Fruit fly (Drosophila melanogaster) whole organism, embryonic: ENCODE measurements around the gene CG32246.

ENCODE experiments used
- ATbp ChIP-seq: fragments of 200-800 bp; sonication (Bioruptor generic); optimal IDR thresholded peaks from 2 replicates; lab custom pipeline; 2017; ENCODE audit warnings: missing biosample characterization, mild to moderate bottlenecking, missing genetic modification characterization, missing genetic modification reagents
- Adf1 ChIP-seq: fragments of 200-800 bp; sonication (Bioruptor generic); IDR thresholded peaks from 2 replicates; pipeline ENCODE4 v1.3.6; 2022; ENCODE audit warnings: missing biosample characterization, missing genetic modification characterization
- Bgb ChIP-seq: fragments of 200-800 bp; sonication (Bioruptor generic); IDR thresholded peaks from 2 replicates; pipeline ENCODE4 v1.3.6; 2022; ENCODE audit warnings: missing biosample characterization, missing genetic modification characterization; ENCODE audit not compliant: partially characterized antibody
- BtbVII ChIP-seq: fragments of 200-800 bp; sonication (Bioruptor generic); optimal IDR thresholded peaks from 3 replicates; lab custom pipeline; 2017; ENCODE audit warnings: missing biosample characterization, mild to moderate bottlenecking, missing genetic modification characterization
- CG10321 ChIP-seq: fragments of 200-800 bp; sonication (Bioruptor generic); IDR thresholded peaks from 2 replicates; pipeline ENCODE4 v1.3.6; 2022; ENCODE audit warnings: missing biosample characterization, missing genetic modification characterization
- CG11085 ChIP-seq: fragments of 200-800 bp; sonication (Bioruptor generic); IDR thresholded peaks from 2 replicates; pipeline ENCODE4 v1.3.6; 2022; ENCODE audit warnings: missing biosample characterization, missing genetic modification characterization
- CG11398 ChIP-seq: fragments of 200-800 bp; sonication (Bioruptor generic); optimal IDR thresholded peaks from 2 replicates; lab custom pipeline; 2016; ENCODE audit warnings: missing biosample characterization, missing genetic modification characterization
- CG12391 ChIP-seq: fragments of 200-800 bp; sonication (Bioruptor generic); optimal IDR thresholded peaks from 3 replicates; lab custom pipeline; 2018; ENCODE audit warnings: missing biosample characterization, mild to moderate bottlenecking, missing genetic modification characterization, moderate library complexity
- CG12942 ChIP-seq: fragments of 200-800 bp; sonication (Bioruptor generic); optimal IDR thresholded peaks from 3 replicates; lab custom pipeline; 2016; ENCODE audit warnings: missing biosample characterization, missing genetic modification characterization
- CG13123 ChIP-seq: fragments of 200-800 bp; sonication (Bioruptor generic); optimal IDR thresholded peaks from 2 replicates; lab custom pipeline; 2016; ENCODE audit warnings: missing biosample characterization, missing genetic modification characterization
- CG13624 ChIP-seq: fragments of 200-800 bp; sonication (Bioruptor generic); optimal IDR thresholded peaks from 2 replicates; lab custom pipeline; 2016; ENCODE audit warnings: missing biosample characterization, missing genetic modification characterization
- CG31441 ChIP-seq: fragments of 200-800 bp; sonication (Bioruptor generic); IDR thresholded peaks from 2 replicates; pipeline ENCODE4 v1.3.6; 2022; ENCODE audit warnings: missing biosample characterization, missing genetic modification characterization
- CG7357 ChIP-seq: fragments of 200-800 bp; sonication (Bioruptor generic); IDR thresholded peaks from 3 replicates; pipeline ENCODE4 v1.3.6; 2022; ENCODE audit warnings: missing biosample characterization, missing genetic modification characterization
- CG8290 ChIP-seq, 3 experiments: fragments of 200-800 bp; sonication (Bioruptor generic); optimal IDR thresholded peaks; 2 replicates each; lab custom pipeline; 2016 to 2019; ENCODE audit warnings: missing biosample characterization in 3 of 3, missing genetic modification characterization in 3 of 3, mild to moderate bottlenecking in 2 of 3, moderate library complexity in 1 of 3
- CG8765 ChIP-seq: fragments of 200-800 bp; sonication (Bioruptor generic); IDR thresholded peaks from 2 replicates; pipeline ENCODE4 v1.3.6; 2022; ENCODE audit warnings: missing biosample characterization, missing genetic modification characterization
- CG9609 ChIP-seq: fragments of 200-800 bp; sonication (Bioruptor generic); optimal IDR thresholded peaks from 3 replicates; lab custom pipeline; 2016; ENCODE audit warnings: missing biosample characterization, missing genetic modification characterization
- D ChIP-seq, 2 experiments: fragments of 200-800 bp in 1 of 2; fragments of >200 bp in 1 of 2; sonication (Bioruptor generic) in 1 of 2; optimal IDR thresholded peaks; 2 replicates in 1 of 2; 3 replicates in 1 of 2; lab custom pipeline; 2017; ENCODE audit warnings: mild to moderate bottlenecking in 1 of 2, missing biosample characterization in 1 of 2, missing genetic modification characterization in 1 of 2, missing genetic modification reagents in 1 of 2
- D19A ChIP-seq: fragments of 200-800 bp; optimal IDR thresholded peaks from 3 replicates; lab custom pipeline; 2019; ENCODE audit warnings: missing biosample characterization, mild to moderate bottlenecking, missing genetic modification characterization, moderate library complexity
- Elba2 ChIP-seq: fragments of 200-800 bp; sonication (Bioruptor generic); optimal IDR thresholded peaks from 3 replicates; lab custom pipeline; 2016; ENCODE audit warnings: missing biosample characterization, missing genetic modification characterization
- Ets65A ChIP-seq: fragments of 200-800 bp; sonication (Bioruptor generic); peaks from one replicate; lab custom pipeline; 2016; ENCODE audit warnings: missing biosample characterization, missing genetic modification characterization
- HLH4C ChIP-seq: fragments of 200-800 bp; sonication (Bioruptor generic); IDR thresholded peaks from 3 replicates; pipeline ENCODE4 v1.3.6; 2022; ENCODE audit warnings: missing biosample characterization, missing genetic modification characterization; ENCODE audit not compliant: partially characterized antibody
- Hsf ChIP-seq: fragments of 200-800 bp; sonication (Bioruptor generic); optimal IDR thresholded peaks from 3 replicates; lab custom pipeline; 2016; ENCODE audit warnings: missing biosample characterization, missing genetic modification characterization
- MBD-R2 ChIP-seq: fragments of 200-800 bp; sonication (Bioruptor generic); IDR thresholded peaks from 2 replicates; pipeline ENCODE4 v1.3.6; 2022; ENCODE audit warnings: missing biosample characterization, missing genetic modification characterization
- Side ChIP-seq: fragments of 200-800 bp; sonication (Bioruptor generic); optimal IDR thresholded peaks from 2 replicates; lab custom pipeline; 2016; ENCODE audit warnings: missing biosample characterization, missing genetic modification characterization
- ash1 ChIP-seq: fragments of 200-800 bp; sonication (Bioruptor generic); optimal IDR thresholded peaks from 2 replicates; lab custom pipeline; 2018; ENCODE audit warnings: missing biosample characterization, mild to moderate bottlenecking, missing genetic modification characterization
- bsh ChIP-seq, 2 experiments: fragments of 200-800 bp; sonication (Bioruptor generic); optimal IDR thresholded peaks; 2 replicates each; lab custom pipeline; 2017 to 2018; ENCODE audit warnings: mild to moderate bottlenecking in 2 of 2, missing biosample characterization in 2 of 2, missing genetic modification characterization in 2 of 2, moderate library complexity in 1 of 2
- chn ChIP-seq: fragments of 200-800 bp; sonication (Bioruptor generic); optimal IDR thresholded peaks from 2 replicates; lab custom pipeline; 2016; ENCODE audit warnings: missing biosample characterization, missing genetic modification characterization
- crol ChIP-seq: fragments of 200-800 bp; sonication (Bioruptor generic); IDR thresholded peaks from 2 replicates; pipeline ENCODE4 v1.3.6; 2022; ENCODE audit warnings: missing biosample characterization, missing genetic modification characterization
- eyg ChIP-seq: fragments of 200-800 bp; sonication (Bioruptor generic); optimal IDR thresholded peaks from 3 replicates; lab custom pipeline; 2016; ENCODE audit warnings: missing biosample characterization, missing genetic modification characterization
- ftz-f1 ChIP-seq: fragments of 200-800 bp; sonication (Bioruptor generic); optimal IDR thresholded peaks from 2 replicates; lab custom pipeline; 2016; ENCODE audit warnings: missing biosample characterization, missing genetic modification characterization
- grn ChIP-seq: fragments of 200-800 bp; sonication (Bioruptor generic); optimal IDR thresholded peaks from 3 replicates; lab custom pipeline; 2017; ENCODE audit warnings: missing biosample characterization, missing genetic modification characterization
- gt ChIP-seq: fragments of 200-800 bp; sonication (Bioruptor generic); IDR thresholded peaks from 2 replicates; pipeline ENCODE4 v1.3.6; 2022; ENCODE audit warnings: missing biosample characterization, missing genetic modification characterization
- hkb ChIP-seq, 2 experiments: fragments of 200-800 bp in 1 of 2; fragments of >200 bp in 1 of 2; sonication (Bioruptor generic) in 1 of 2; IDR thresholded peaks in 1 of 2; optimal IDR thresholded peaks in 1 of 2; 2 replicates each; pipeline versions ENCODE4 v1.3.6 to Lab custom; 2017 to 2022; ENCODE audit warnings: missing biosample characterization in 1 of 2, missing genetic modification characterization in 1 of 2
- kay ChIP-seq: fragments of 200-800 bp; sonication (Bioruptor generic); optimal IDR thresholded peaks from 2 replicates; lab custom pipeline; 2016; ENCODE audit warnings: missing biosample characterization, missing genetic modification characterization
- ken ChIP-seq: fragments of 200-800 bp; sonication (Bioruptor generic); IDR thresholded peaks from 3 replicates; pipeline ENCODE4 v1.3.6; 2022; ENCODE audit warnings: missing biosample characterization, missing genetic modification characterization
- mirr ChIP-seq: fragments of 200-800 bp; sonication (Bioruptor generic); optimal IDR thresholded peaks from 3 replicates; lab custom pipeline; 2018; ENCODE audit warnings: missing biosample characterization, mild to moderate bottlenecking, missing genetic modification characterization
- oc ChIP-seq: fragments of 200-800 bp; sonication (Bioruptor generic); optimal IDR thresholded peaks from 2 replicates; lab custom pipeline; 2018; ENCODE audit warnings: missing biosample characterization, mild to moderate bottlenecking, missing genetic modification characterization, moderate library complexity
- pfk ChIP-seq: fragments of 200-800 bp; sonication (Bioruptor generic); optimal IDR thresholded peaks from 2 replicates; lab custom pipeline; 2018; ENCODE audit warnings: missing biosample characterization, mild to moderate bottlenecking, missing genetic modification characterization, moderate library complexity
- ro ChIP-seq: fragments of 200-800 bp; sonication (Bioruptor generic); IDR thresholded peaks from 2 replicates; pipeline ENCODE4 v1.3.6; 2022; ENCODE audit warnings: missing biosample characterization, missing genetic modification characterization
- sim ChIP-seq: fragments of 200-800 bp; sonication (Bioruptor generic); IDR thresholded peaks from 2 replicates; pipeline ENCODE4 v1.3.6; 2022; ENCODE audit warnings: missing biosample characterization, missing genetic modification characterization
- sna ChIP-seq: fragments of 200-800 bp; sonication (Bioruptor generic); IDR thresholded peaks from 2 replicates; pipeline ENCODE4 v1.3.6; 2022; ENCODE audit warnings: missing biosample characterization, missing genetic modification characterization; ENCODE audit not compliant: partially characterized antibody
- tio ChIP-seq: fragments of 200-800 bp; sonication (Bioruptor generic); optimal IDR thresholded peaks from 2 replicates; lab custom pipeline; 2017; ENCODE audit warnings: missing biosample characterization, missing genetic modification characterization, inconsistent platforms
- tna ChIP-seq: fragments of 200-800 bp; sonication (Bioruptor generic); IDR thresholded peaks from 2 replicates; pipeline ENCODE4 v1.3.6; 2022; ENCODE audit warnings: missing biosample characterization, missing genetic modification characterization; ENCODE audit not compliant: partially characterized antibody
- toy ChIP-seq: fragments of 200-800 bp; sonication (Bioruptor generic); IDR thresholded peaks from 2 replicates; pipeline ENCODE4 v1.3.6; 2022; ENCODE audit warnings: missing biosample characterization, missing genetic modification characterization
- vnd ChIP-seq: fragments of 200-800 bp; sonication (Bioruptor generic); IDR thresholded peaks from 3 replicates; pipeline ENCODE4 v1.3.6; 2022; ENCODE audit warnings: missing biosample characterization, missing genetic modification characterization; ENCODE audit not compliant: partially characterized antibody
- zen ChIP-seq: fragments of 200-800 bp; sonication (Bioruptor generic); optimal IDR thresholded peaks from 3 replicates; lab custom pipeline; 2018; ENCODE audit warnings: missing biosample characterization, mild to moderate bottlenecking, missing genetic modification characterization, moderate library complexity
- zf30C ChIP-seq: fragments of 200-800 bp; sonication (Bioruptor generic); optimal IDR thresholded peaks from 3 replicates; lab custom pipeline; 2018; ENCODE audit warnings: missing biosample characterization, mild to moderate bottlenecking, missing genetic modification characterization

CG32246 gene

DNA sequence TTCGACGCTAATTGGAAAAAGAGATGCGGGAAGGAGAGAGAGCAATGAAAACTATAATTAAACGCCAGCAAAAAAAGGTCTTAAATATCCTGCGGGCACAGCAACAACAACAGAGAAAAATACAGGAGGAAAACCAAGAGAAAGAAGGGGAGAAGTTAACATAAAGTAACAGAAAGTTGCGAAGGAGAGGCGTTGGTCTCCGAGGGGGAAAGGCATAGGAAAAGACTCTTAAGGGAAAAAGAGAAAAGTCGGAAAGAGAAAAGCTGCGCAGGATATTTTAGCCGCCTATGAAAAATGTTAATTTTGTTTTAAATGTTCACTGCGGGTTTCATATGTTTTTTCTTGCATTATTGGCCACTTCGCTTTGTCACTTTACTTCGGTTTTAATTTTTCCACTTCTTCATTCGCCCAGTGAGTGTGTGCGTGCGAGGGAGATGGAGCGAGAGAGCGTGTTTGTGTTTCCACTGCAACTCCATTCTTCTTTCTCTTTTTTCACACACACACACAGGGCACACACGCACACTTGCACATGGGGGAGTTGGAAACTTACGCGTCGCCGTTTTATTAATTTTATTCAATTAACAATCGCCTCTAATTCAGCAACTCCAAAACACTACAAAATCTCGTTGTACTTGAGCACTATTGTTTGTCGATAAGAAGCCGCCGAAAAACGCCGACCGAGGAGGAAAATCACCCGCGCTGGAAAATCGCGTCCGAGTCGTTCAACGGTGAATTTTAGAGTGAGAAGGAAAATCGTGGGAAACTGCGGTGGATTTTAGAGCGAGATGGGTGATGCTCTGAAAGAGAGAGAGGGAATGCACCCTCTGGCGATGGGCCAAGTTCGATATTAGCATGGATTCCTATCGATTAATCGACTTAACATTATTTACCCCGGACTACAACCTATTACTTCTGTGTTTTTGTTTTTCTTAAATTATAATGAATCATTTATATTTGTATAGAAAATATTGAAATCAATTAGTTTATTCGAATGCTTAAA, 4.7 kb downstream of the CG32246 start, which contains the start of gene Src64B (continued):
- TF ChIP-seq D (optimal IDR thresholded peaks at IDR 0.05; lab: Kevin White, UChicago) (peak; percentile 25), D (GFP tag; optimal IDR thresholded peaks at IDR 0.05; lab: Kevin White, UChicago) (no peak), CG11085 (GFP tag; lab: Robert Waterston, UW) (no peak), Ets65A (GFP tag; lab: Kevin White, UChicago) (no peak), CG9609 (GFP tag; lab: Kevin White, UChicago) (no peak), ro (GFP tag; lab: Robert Waterston, UW) (no peak), hkb (optimal IDR thresholded peaks at IDR 0.05; lab: Kevin White, UChicago) (no peak), hkb (GFP tag; IDR thresholded peaks at IDR 0.05; lab: Robert Waterston, UW) (peak; percentile 46), MBD-R2 (peak; percentile 37; the same call in 1 of the 2 replicates), zen (no peak), tio (GFP tag; lab: Kevin White, UChicago) (no peak), sim (GFP tag; lab: Robert Waterston, UW) (no peak), CG7357 (GFP tag; lab: Robert Waterston, UW) (no peak), Side (GFP tag; lab: Kevin White, UChicago) (peak; percentile 37), grn (GFP tag; lab: Kevin White, UChicago) (no peak), BtbVII (peak; percentile 10), HLH4C (GFP tag; lab: Robert Waterston, UW) (peak; percentile 61), Adf1 (GFP tag; lab: Robert Waterston, UW) (no peak; the same call in 1 of the 2 replicates), CG13624 (GFP tag; lab: Kevin White, UChicago) (peak; percentile 32), chn (peak; percentile 11), CG8290 (GFP tag; optimal IDR thresholded peaks at IDR 0.05; lab: Kevin White, UChicago) (no peak), CG8290 (tag; optimal IDR thresholded peaks at IDR 0.05; lab: Kevin White, UChicago) (peak; percentile 20 to 60), CG10321 (GFP tag; lab: Robert Waterston, UW) (peak; percentile 86), ftz-f1 (GFP tag; lab: Kevin White, UChicago) (peak; percentile 19), CG12391 (tag; lab: Kevin White, UChicago) (no peak), Elba2 (GFP tag; lab: Kevin White, UChicago) (no peak), bsh (GFP tag; optimal IDR thresholded peaks at IDR 0.05; lab: Kevin White, UChicago) (peak in 1 of 2 experiments; percentile 47), CG12942 (GFP tag; lab: Kevin White, UChicago) (no peak), gt (GFP tag; lab: Robert Waterston, UW) (no peak), crol (peak; percentile 33; the same call in 1 of the 2 replicates), Bgb (GFP tag; lab: Robert Waterston, UW) (peak; percentile 78), ash1 (GFP tag; lab: Kevin White, UChicago) (peak; percentile 52), oc (tag; lab: Kevin White, UChicago) (no peak), zf30C (GFP tag; lab: Kevin White, UChicago) (peak; percentile 29), sna (GFP tag; lab: Robert Waterston, UW) (peak; percentile 40; the same call in 1 of the 2 replicates), eyg (GFP tag; lab: Kevin White, UChicago) (peak; percentile 13), toy (GFP tag; lab: Robert Waterston, UW) (no peak), CG13123 (GFP tag; lab: Kevin White, UChicago) (no peak), vnd (GFP tag; lab: Robert Waterston, UW) (0 out of 3 replicates have a peak, but pooled peaks have one; percentile 51), pfk (GFP tag; lab: Kevin White, UChicago) (no peak), Hsf (GFP tag; lab: Kevin White, UChicago) (no peak), ken (GFP tag; lab: Robert Waterston, UW) (0 out of 3 replicates have a peak, but pooled peaks have one; percentile 5), D19A (tag; lab: Kevin White, UChicago) (no peak), kay (GFP tag; lab: Kevin White, UChicago) (no peak), CG31441 (GFP tag; lab: Robert Waterston, UW) (0 out of 2 replicates have a peak, but pooled peaks have one; percentile 21), tna (peak; percentile 53), CG8765 (GFP tag; lab: Robert Waterston, UW) (no peak), ATbp (GFP tag; lab: Kevin White, UChicago) (no peak), CG11398 (peak; percentile 41), mirr (peak; percentile 37)
